Worm (Caenorhabditis elegans) whole organism, late embryonic: ENCODE results near the gene vha-9.

Experiments used
- C08G9.2 ChIP-seq: sonication (generic microtip); optimal IDR thresholded peaks from 2 replicates; lab custom pipeline; 2016; ENCODE audit warnings: mild to moderate bottlenecking, missing genetic modification characterization, moderate library complexity, missing compliant biosample characterization
- F13H6.1 ChIP-seq: sonication (generic microtip); optimal IDR thresholded peaks from 2 replicates; lab custom pipeline; 2016; ENCODE audit warnings: missing genetic modification characterization, missing compliant biosample characterization
- K02D7.2 ChIP-seq: sonication (generic microtip); optimal IDR thresholded peaks from 2 replicates; lab custom pipeline; 2017; ENCODE audit warnings: mild to moderate bottlenecking, missing genetic modification characterization, missing compliant biosample characterization
- T23F11.4 ChIP-seq: fragments of 200-800 bp; sonication (Bioruptor generic); optimal IDR thresholded peaks from 2 replicates; lab custom pipeline; 2018; ENCODE audit warnings: mild to moderate bottlenecking, missing genetic modification characterization, missing compliant biosample characterization
- Y22D7AL.16 ChIP-seq: sonication (generic microtip); optimal IDR thresholded peaks from 2 replicates; lab custom pipeline; 2016; ENCODE audit warnings: missing genetic modification characterization, missing compliant biosample characterization
- ahr-1 ChIP-seq: sonication (generic microtip); optimal IDR thresholded peaks from 2 replicates; lab custom pipeline; 2016; ENCODE audit warnings: missing genetic modification characterization, missing compliant biosample characterization
- ceh-2 ChIP-seq: sonication (generic microtip); optimal IDR thresholded peaks from 2 replicates; lab custom pipeline; 2016; ENCODE audit warnings: missing genotype, missing genetic modification characterization, missing compliant biosample characterization
- ceh-22 ChIP-seq: sonication (generic microtip); optimal IDR thresholded peaks from 2 replicates; lab custom pipeline; 2017; ENCODE audit warnings: missing biosample characterization, missing genetic modification characterization
- ceh-24 ChIP-seq: sonication (generic microtip); optimal IDR thresholded peaks from 2 replicates; lab custom pipeline; 2016; ENCODE audit warnings: mild to moderate bottlenecking, missing genetic modification characterization, missing compliant biosample characterization
- ceh-34 ChIP-seq: sonication (generic microtip); optimal IDR thresholded peaks from 2 replicates; lab custom pipeline; 2016; ENCODE audit warnings: mild to moderate bottlenecking, missing genetic modification characterization, missing compliant biosample characterization
- ceh-45 ChIP-seq: fragments of 200-800 bp; sonication (Bioruptor generic); IDR thresholded peaks from 2 replicates; pipeline ENCODE4 v1.3.6; 2022; ENCODE audit warnings: missing genetic modification reagents, missing genetic modification characterization, missing compliant biosample characterization
- ceh-6 ChIP-seq: fragments of 200-800 bp; sonication (Bioruptor generic); optimal IDR thresholded peaks from 2 replicates; lab custom pipeline; 2018; ENCODE audit warnings: mild to moderate bottlenecking, missing genetic modification characterization, missing compliant biosample characterization
- che-1 ChIP-seq: sonication (generic microtip); optimal IDR thresholded peaks from 2 replicates; lab custom pipeline; 2016; ENCODE audit warnings: mild to moderate bottlenecking, missing genetic modification characterization, missing compliant biosample characterization
- dve-1 ChIP-seq: sonication (generic microtip); optimal IDR thresholded peaks from 2 replicates; lab custom pipeline; 2017; ENCODE audit warnings: antibody characterized with exemption, mild to moderate bottlenecking, missing genetic modification characterization, missing compliant biosample characterization
- elt-2 ChIP-seq: sonication (generic microtip); optimal IDR thresholded peaks from 2 replicates; lab custom pipeline; 2016; ENCODE audit warnings: missing genetic modification reagents, missing genetic modification characterization, missing compliant biosample characterization
- ets-4 ChIP-seq: sonication (generic microtip); optimal IDR thresholded peaks from 2 replicates; lab custom pipeline; 2016; ENCODE audit warnings: missing genetic modification characterization, missing compliant biosample characterization
- eyg-1 ChIP-seq: sonication (generic microtip); optimal IDR thresholded peaks from 2 replicates; lab custom pipeline; 2016; ENCODE audit warnings: missing genotype, missing genetic modification characterization, missing compliant biosample characterization
- fax-1 ChIP-seq: sonication (generic microtip); optimal IDR thresholded peaks from 2 replicates; lab custom pipeline; 2016; ENCODE audit warnings: missing genotype, missing genetic modification characterization, missing compliant biosample characterization
- fkh-6 ChIP-seq: sonication (generic microtip); optimal IDR thresholded peaks from 2 replicates; lab custom pipeline; 2016; ENCODE audit warnings: missing genetic modification characterization, missing compliant biosample characterization
- hlh-15 ChIP-seq: sonication (generic microtip); optimal IDR thresholded peaks from 2 replicates; lab custom pipeline; 2016; ENCODE audit warnings: missing genetic modification characterization, missing compliant biosample characterization
- hlh-6 ChIP-seq: sonication (generic microtip); optimal IDR thresholded peaks from 2 replicates; lab custom pipeline; 2016; ENCODE audit warnings: missing genotype, missing genetic modification characterization, missing compliant biosample characterization
- lim-6 ChIP-seq: sonication (generic microtip); optimal IDR thresholded peaks from 2 replicates; lab custom pipeline; 2016; ENCODE audit warnings: missing genetic modification characterization, missing compliant biosample characterization
- lin-11 ChIP-seq: fragments of 200-800 bp; sonication (Bioruptor generic); optimal IDR thresholded peaks from 2 replicates; lab custom pipeline; 2018; ENCODE audit warnings: mild to moderate bottlenecking, missing genetic modification characterization, missing compliant biosample characterization
- nhr-232 ChIP-seq: sonication (generic microtip); optimal IDR thresholded peaks from 2 replicates; lab custom pipeline; 2016; ENCODE audit warnings: missing genetic modification characterization, missing compliant biosample characterization
- npax-4 ChIP-seq: sonication (generic microtip); optimal IDR thresholded peaks from 2 replicates; lab custom pipeline; 2016; ENCODE audit warnings: missing genetic modification characterization, missing compliant biosample characterization
- odd-2 ChIP-seq: sonication (generic microtip); optimal IDR thresholded peaks from 2 replicates; lab custom pipeline; 2017; ENCODE audit warnings: antibody characterized with exemption, mild to moderate bottlenecking, missing genetic modification characterization, missing compliant biosample characterization
- pag-3 ChIP-seq: sonication (generic microtip); optimal IDR thresholded peaks from 2 replicates; lab custom pipeline; 2016; ENCODE audit warnings: missing compliant biosample characterization, missing genetic modification characterization, borderline replicate concordance
- pat-9 ChIP-seq: fragments of 200-800 bp; sonication (Bioruptor generic); optimal IDR thresholded peaks from 2 replicates; lab custom pipeline; 2018; ENCODE audit warnings: mild to moderate bottlenecking, missing genetic modification characterization, moderate library complexity, missing compliant biosample characterization
- pros-1 ChIP-seq: fragments of 150-350 bp; optimal IDR thresholded peaks from 2 replicates; lab custom pipeline; 2014; ENCODE audit warnings: missing biosample characterization, missing genetic modification reagents, missing genetic modification characterization
- rnt-1 ChIP-seq: sonication (generic microtip); optimal IDR thresholded peaks from 2 replicates; lab custom pipeline; 2016; ENCODE audit warnings: missing genetic modification characterization, missing compliant biosample characterization
- sox-4 ChIP-seq: sonication (generic microtip); optimal IDR thresholded peaks from 2 replicates; lab custom pipeline; 2017; ENCODE audit warnings: mild to moderate bottlenecking, missing genetic modification characterization, inconsistent platforms, missing compliant biosample characterization
- syd-9 ChIP-seq: sonication (generic microtip); optimal IDR thresholded peaks from 2 replicates; lab custom pipeline; 2016; ENCODE audit warnings: mild to moderate bottlenecking, missing genetic modification characterization, moderate library complexity, missing compliant biosample characterization
- tbx-2 ChIP-seq: sonication (generic microtip); optimal IDR thresholded peaks from 2 replicates; lab custom pipeline; 2016; ENCODE audit warnings: missing genetic modification characterization, missing compliant biosample characterization
- ttx-3 ChIP-seq: sonication (generic microtip); optimal IDR thresholded peaks from 2 replicates; lab custom pipeline; 2016; ENCODE audit warnings: missing genetic modification reagents, missing genetic modification characterization, missing compliant biosample characterization
- unc-3 ChIP-seq, 2 experiments: fragments of 200-800 bp in 1 of 2; sonication (Bioruptor generic) in 1 of 2; sonication (generic microtip) in 1 of 2; conservative IDR thresholded peaks in 1 of 2; optimal IDR thresholded peaks in 1 of 2; 2 replicates each; pipeline versions ENCODE4 v1.3.6 to Lab custom; 2016 to 2022; ENCODE audit warnings: missing compliant biosample characterization in 2 of 2, missing genetic modification characterization in 2 of 2, missing genetic modification reagents in 1 of 2
- unc-42 ChIP-seq: sonication (generic microtip); optimal IDR thresholded peaks from 2 replicates; lab custom pipeline; 2016; ENCODE audit warnings: missing genotype, missing genetic modification characterization, missing compliant biosample characterization
- unc-86 ChIP-seq: sonication (generic microtip); optimal IDR thresholded peaks from 2 replicates; lab custom pipeline; 2016; ENCODE audit warnings: missing genetic modification characterization, missing compliant biosample characterization
- zip-5 ChIP-seq: sonication (generic microtip); optimal IDR thresholded peaks from 2 replicates; lab custom pipeline; 2016; ENCODE audit warnings: missing genetic modification characterization, missing compliant biosample characterization

Gene vha-9

ce11 chrII:10316119-10316518 is 12.6 kb upstream of the vha-9 start, which contains the start of gene gcy-5:
Gene gcy-5, minus strand, starts transcription at chrII:10316219.
- no peak for TF ChIP-seq nhr-232 (tag; lab: Kevin White, UChicago)
- TF ChIP-seq T23F11.4 (GFP tag; lab: Kevin White, UChicago), result no peak
- TF ChIP-seq ceh-34 (tag; lab: Kevin White, UChicago), result no peak
- TF ChIP-seq zip-5 (tag; lab: Kevin White, UChicago), result no peak
- no peak for TF ChIP-seq fkh-6 (tag; lab: Kevin White, UChicago)
- no peak for TF ChIP-seq dve-1 (tag; lab: Kevin White, UChicago)
- no peak for TF ChIP-seq che-1 (tag; lab: Kevin White, UChicago)
- TF ChIP-seq rnt-1 (tag; lab: Kevin White, UChicago), result no peak
- no peak for TF ChIP-seq K02D7.2 (tag; lab: Kevin White, UChicago)
- TF ChIP-seq, all 69 proteins: peak for 0

- no peak for TF ChIP-seq C08G9.2 (tag; lab: Kevin White, UChicago)
- no peak for TF ChIP-seq unc-42 (tag; lab: Kevin White, UChicago)
- no peak for TF ChIP-seq unc-86 (tag; lab: Kevin White, UChicago)
- no peak for TF ChIP-seq lin-11 (tag; lab: Kevin White, UChicago)
- TF ChIP-seq ceh-2 (tag; lab: Kevin White, UChicago), result no peak
- TF ChIP-seq eyg-1 (tag; lab: Kevin White, UChicago), result no peak
- TF ChIP-seq zip-5 (tag; lab: Kevin White, UChicago), result no peak
- no peak for TF ChIP-seq elt-2 (tag; lab: Kevin White, UChicago)
- no peak for TF ChIP-seq pat-9 (tag; lab: Kevin White, UChicago)
- no peak for TF ChIP-seq pag-3 (tag; lab: Kevin White, UChicago)
- TF ChIP-seq sox-4 (tag; lab: Kevin White, UChicago), result no peak
- no peak for TF ChIP-seq ttx-3
These were observed 11.7 kb upstream of the vha-9 start, which contains the start of gene idpp-8 for ce11 chrII:10315252-10315651. Gene idpp-8, plus strand, starts transcription at chrII:10315552.

- TF ChIP-seq F13H6.1 (no peak), unc-42 (tag; lab: Kevin White, UChicago) (no peak), ceh-6 (GFP tag; lab: Kevin White, UChicago) (no peak), K02D7.2 (tag; lab: Kevin White, UChicago) (no peak), sox-4 (tag; lab: Kevin White, UChicago) (no peak), ahr-1 (tag; lab: Kevin White, UChicago) (no peak), ets-4 (tag; lab: Kevin White, UChicago) (no peak), pros-1 (tag; lab: Kevin White, UChicago) (no peak), syd-9 (no peak), ceh-24 (tag; lab: Kevin White, UChicago) (no peak), hlh-6 (tag; lab: Kevin White, UChicago) (no peak), tbx-2 (no peak), lin-11 (tag; lab: Kevin White, UChicago) (no peak), unc-86 (tag; lab: Kevin White, UChicago) (no peak), ceh-22 (tag; lab: Kevin White, UChicago) (no peak), unc-3 (GFP tag; conservative IDR thresholded peaks at IDR 0.05; lab: Robert Waterston, UW) (no peak), unc-3 (tag; optimal IDR thresholded peaks at IDR 0.05; lab: Kevin White, UChicago) (no peak), lim-6 (no peak), hlh-15 (no peak), odd-2 (no peak), fax-1 (tag; lab: Kevin White, UChicago) (no peak)
These were observed 8.5 kb upstream of the vha-9 start, which contains the start of gene srlf-34 for ce11 chrII:10311973-10312372. Gene srlf-34, plus strand, starts transcription at chrII:10312293.

- TF ChIP-seq ceh-45 (GFP tag; lab: Robert Waterston, UW) (no peak), ceh-6 (GFP tag; lab: Kevin White, UChicago) (no peak), npax-4 (no peak), Y22D7AL.16 (no peak), fax-1 (tag; lab: Kevin White, UChicago) (no peak)
These were observed 5.8 kb upstream of the vha-9 start, which contains the start of gene ZK970.8 for ce11 chrII:10309337-10309736. Gene ZK970.8, plus strand, starts transcription at chrII:10309637.
